Worm (Caenorhabditis elegans): ENCODE data around the gene C03B1.3.

DNA sequence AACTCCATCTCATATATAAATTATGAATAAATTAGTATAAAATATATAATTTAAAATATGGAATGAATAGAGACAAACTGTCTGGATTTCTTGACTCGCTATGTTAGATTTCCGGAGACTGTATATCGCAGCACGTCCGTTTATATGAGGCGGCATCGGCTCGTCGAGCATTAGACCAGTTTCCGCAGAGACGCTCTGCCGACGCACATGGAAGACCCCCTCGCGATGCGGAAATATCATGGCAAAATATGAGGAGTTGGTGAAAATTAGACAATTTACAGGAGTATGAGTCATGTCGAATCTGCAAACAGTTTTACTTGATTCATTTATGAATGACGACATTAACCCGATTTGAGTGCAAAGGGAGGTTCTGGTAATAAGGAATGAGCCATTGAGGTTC, 46.3 kb upstream of the C03B1.3 start, which contains the start of gene chtb-3:
- no peak for TF ChIP-seq sptf-1 (tag; optimal IDR thresholded peaks at IDR 0.05)
- TF ChIP-seq nhr-237 (tag; optimal IDR thresholded peaks at IDR 0.05), result no peak
- no peak for TF ChIP-seq cnd-1 (tag; optimal IDR thresholded peaks at IDR 0.05)
- no peak for TF ChIP-seq unc-62 (GFP tag; optimal IDR thresholded peaks at IDR 0.05)
